Fruit fly (Drosophila melanogaster) whole organism, adult: Measurements from ENCODE around the gene CG5646.

Source experiments
- CG11617 ChIP-seq: fragments of 200-800 bp; sonication (Bioruptor generic); optimal IDR thresholded peaks from 2 replicates; lab custom pipeline; 2017; ENCODE audit warnings: mild to moderate bottlenecking, missing biosample characterization, missing genetic modification reagents, missing genetic modification characterization
- CG12768 ChIP-seq: fragments of 200-800 bp; sonication (Bioruptor generic); optimal IDR thresholded peaks from 2 replicates; lab custom pipeline; 2017; ENCODE audit warnings: missing biosample characterization, missing genetic modification characterization, mild to moderate bottlenecking, moderate library complexity, missing genetic modification reagents
- CG14711 ChIP-seq: fragments of 200-800 bp; sonication (Bioruptor generic); optimal IDR thresholded peaks from 2 replicates; lab custom pipeline; 2018; ENCODE audit warnings: missing biosample characterization, mild to moderate bottlenecking, missing genetic modification characterization, moderate library complexity
- Crg-1 ChIP-seq: fragments of 200-800 bp; sonication (Bioruptor generic); optimal IDR thresholded peaks from 2 replicates; lab custom pipeline; 2016; ENCODE audit warnings: missing biosample characterization, missing genetic modification characterization
- Hr96 ChIP-seq: fragments of 200-800 bp; sonication (Bioruptor generic); optimal IDR thresholded peaks from 2 replicates; lab custom pipeline; 2016; ENCODE audit warnings: missing biosample characterization, missing genetic modification characterization
- cic ChIP-seq: fragments of 200-800 bp; sonication (Bioruptor generic); optimal IDR thresholded peaks from 2 replicates; lab custom pipeline; 2017; ENCODE audit warnings: missing biosample characterization, mild to moderate bottlenecking, missing genetic modification characterization, moderate library complexity
- cnc ChIP-seq, 2 experiments: fragments of >200 bp; optimal IDR thresholded peaks; 2 replicates each; lab custom pipeline; 2017
- kay ChIP-seq: fragments of 200-800 bp; sonication (Bioruptor generic); peaks from one replicate; lab custom pipeline; 2016; ENCODE audit warnings: missing biosample characterization, missing genetic modification characterization, borderline replicate concordance

- no peak for TF ChIP-seq CG11617 (GFP tag; lab: Kevin White, UChicago)
- no peak for TF ChIP-seq CG14711 (tag; lab: Kevin White, UChicago)
- TF ChIP-seq Hr96 (GFP tag; lab: Kevin White, UChicago): no peak
- no peak for TF ChIP-seq cic (GFP tag; lab: Kevin White, UChicago)
- no peak for TF ChIP-seq cnc (optimal IDR thresholded peaks at IDR 0.05; lab: Kevin White, UChicago)
- TF ChIP-seq CG12768: peak; percentile 18
- TF ChIP-seq kay (GFP tag; lab: Kevin White, UChicago): no peak
- TF ChIP-seq Crg-1 (GFP tag; lab: Kevin White, UChicago): no peak
Observed at dm6 chr3R:27603671-27604070, 42.6 kb upstream of the CG5646 start.
